Worm (Caenorhabditis elegans): ENCODE results near the gene Y39B6A.5.

ce11 chrV:19133507-19133906 is 25.2 kb downstream of the Y39B6A.5 start, which contains the start of gene Y39B6A.10:
- TF ChIP-seq egl-27 (tag; optimal IDR thresholded peaks at IDR 0.05) (no peak), mml-1 (tag; optimal IDR thresholded peaks at IDR 0.05) (no peak), ceh-82 (tag; optimal IDR thresholded peaks at IDR 0.05) (no peak), pha-4 (tag; optimal IDR thresholded peaks at IDR 0.05) (no peak), tbx-2 (tag; optimal IDR thresholded peaks at IDR 0.05) (no peak)

Measured in whole organism, L3 larva.